Fruit fly (Drosophila melanogaster) whole organism, embryonic: ENCODE data around the gene CG14102.
A peak's percentile ranks its signal among the peaks of the same experiment; 100 is the strongest.

ENCODE experiments used
- CG10431 ChIP-seq: fragments of 200-800 bp; sonication (Bioruptor generic); optimal IDR thresholded peaks from 3 replicates; lab custom pipeline; 2018; ENCODE audit warnings: missing biosample characterization, mild to moderate bottlenecking, missing genetic modification characterization
- CG10654 ChIP-seq: fragments of 200-800 bp; sonication (Bioruptor generic); optimal IDR thresholded peaks from 2 replicates; lab custom pipeline; 2016; ENCODE audit warnings: missing biosample characterization, missing genetic modification characterization
- CG11247 ChIP-seq: fragments of 200-800 bp; sonication (Bioruptor generic); IDR thresholded peaks from 2 replicates; pipeline ENCODE4 v1.3.6; 2022; ENCODE audit warnings: missing biosample characterization, missing genetic modification characterization
- CG12219 ChIP-seq: fragments of 200-800 bp; sonication (Bioruptor generic); optimal IDR thresholded peaks from 3 replicates; lab custom pipeline; 2018; ENCODE audit warnings: missing biosample characterization, mild to moderate bottlenecking, missing genetic modification characterization
- CG13424 ChIP-seq: fragments of 200-800 bp; sonication (Bioruptor generic); optimal IDR thresholded peaks from 2 replicates; lab custom pipeline; 2019; ENCODE audit warnings: missing biosample characterization, mild to moderate bottlenecking, missing genetic modification characterization, moderate library complexity
- CG15073 ChIP-seq: fragments of 200-800 bp; sonication (Bioruptor generic); optimal IDR thresholded peaks from 2 replicates; lab custom pipeline; 2016; ENCODE audit warnings: missing biosample characterization, missing genetic modification characterization
- CG17802 ChIP-seq: fragments of 200-800 bp; sonication (Bioruptor generic); optimal IDR thresholded peaks from 2 replicates; lab custom pipeline; 2018; ENCODE audit warnings: missing biosample characterization, mild to moderate bottlenecking, missing genetic modification characterization, moderate library complexity
- CG31441 ChIP-seq: fragments of 200-800 bp; sonication (Bioruptor generic); IDR thresholded peaks from 2 replicates; pipeline ENCODE4 v1.3.6; 2022; ENCODE audit warnings: missing biosample characterization, missing genetic modification characterization
- CG3281 ChIP-seq: fragments of 200-800 bp; sonication (Bioruptor generic); optimal IDR thresholded peaks from 3 replicates; lab custom pipeline; 2017; ENCODE audit warnings: missing biosample characterization, mild to moderate bottlenecking, missing genetic modification characterization
- CG8089 ChIP-seq: fragments of 200-800 bp; sonication (Bioruptor generic); optimal IDR thresholded peaks from 3 replicates; lab custom pipeline; 2016; ENCODE audit warnings: missing biosample characterization, missing genetic modification characterization
- CG8359 ChIP-seq: fragments of 200-800 bp; sonication (Bioruptor generic); optimal IDR thresholded peaks from 2 replicates; lab custom pipeline; 2017; ENCODE audit warnings: missing biosample characterization, mild to moderate bottlenecking, missing genetic modification characterization, borderline replicate concordance
- CG8924 ChIP-seq: fragments of 200-800 bp; optimal IDR thresholded peaks from 3 replicates; lab custom pipeline; 2019; ENCODE audit warnings: missing biosample characterization, mild to moderate bottlenecking, missing genetic modification characterization, moderate library complexity
- CG9609 ChIP-seq: fragments of 200-800 bp; sonication (Bioruptor generic); optimal IDR thresholded peaks from 3 replicates; lab custom pipeline; 2016; ENCODE audit warnings: missing biosample characterization, missing genetic modification characterization
- CG9727 ChIP-seq: fragments of 200-800 bp; sonication (Bioruptor generic); optimal IDR thresholded peaks from 3 replicates; lab custom pipeline; 2017; ENCODE audit warnings: missing biosample characterization, mild to moderate bottlenecking, missing genetic modification characterization
- CoRest ChIP-seq: fragments of 200-800 bp; sonication (Bioruptor generic); optimal IDR thresholded peaks from 3 replicates; lab custom pipeline; 2018; ENCODE audit warnings: missing biosample characterization, mild to moderate bottlenecking, missing genetic modification characterization, moderate library complexity
- CrebB ChIP-seq: fragments of 200-800 bp; sonication (Bioruptor generic); optimal IDR thresholded peaks from 3 replicates; lab custom pipeline; 2018; ENCODE audit warnings: missing biosample characterization, mild to moderate bottlenecking, missing genetic modification characterization
- Dad ChIP-seq: fragments of 200-800 bp; sonication (Bioruptor generic); optimal IDR thresholded peaks from 3 replicates; lab custom pipeline; 2016; ENCODE audit warnings: missing biosample characterization, missing genetic modification characterization
- Doc3 ChIP-seq: fragments of 200-800 bp; sonication (Bioruptor generic); IDR thresholded peaks from 3 replicates; pipeline ENCODE4 v1.3.6; 2022; ENCODE audit warnings: missing biosample characterization, missing genetic modification characterization; ENCODE audit not compliant: partially characterized antibody
- Ets65A ChIP-seq: fragments of 200-800 bp; sonication (Bioruptor generic); peaks from one replicate; lab custom pipeline; 2016; ENCODE audit warnings: missing biosample characterization, missing genetic modification characterization
- Ets97D ChIP-seq: fragments of 200-800 bp; sonication (Bioruptor generic); optimal IDR thresholded peaks from 3 replicates; lab custom pipeline; 2016; ENCODE audit warnings: missing biosample characterization, missing genetic modification characterization
- Fer1 ChIP-seq: fragments of 200-800 bp; sonication (Bioruptor generic); optimal IDR thresholded peaks from 2 replicates; lab custom pipeline; 2017; ENCODE audit warnings: missing biosample characterization, mild to moderate bottlenecking, missing genetic modification characterization
- Kr ChIP-seq: fragments of 200-800 bp; sonication (Bioruptor generic); optimal IDR thresholded peaks from 2 replicates; lab custom pipeline; 2017; ENCODE audit warnings: missing biosample characterization, mild to moderate bottlenecking, missing genetic modification characterization
- MBD-R2 ChIP-seq: fragments of 200-800 bp; sonication (Bioruptor generic); IDR thresholded peaks from 2 replicates; pipeline ENCODE4 v1.3.6; 2022; ENCODE audit warnings: missing biosample characterization, missing genetic modification characterization
- Med ChIP-seq: fragments of 200-800 bp; sonication (Bioruptor generic); peaks from one replicate; lab custom pipeline; 2016; ENCODE audit warnings: missing biosample characterization, missing genetic modification characterization, mild to moderate bottlenecking, inconsistent platforms, moderate library complexity
- Nf-YC ChIP-seq: fragments of 200-800 bp; optimal IDR thresholded peaks from 3 replicates; lab custom pipeline; 2019; ENCODE audit warnings: missing biosample characterization, mild to moderate bottlenecking, missing genetic modification characterization, moderate library complexity
- Optix ChIP-seq: fragments of 200-800 bp; sonication (Bioruptor generic); IDR thresholded peaks from 3 replicates; pipeline ENCODE4 v1.3.6; 2022; ENCODE audit warnings: missing biosample characterization, missing genetic modification characterization
- Scr ChIP-seq: fragments of 200-800 bp; sonication (Bioruptor generic); IDR thresholded peaks from 2 replicates; pipeline ENCODE4 v1.3.6; 2022; ENCODE audit warnings: missing biosample characterization, missing genetic modification characterization; ENCODE audit not compliant: partially characterized antibody
- Sry-δ ChIP-seq: fragments of 200-800 bp; sonication (Bioruptor generic); optimal IDR thresholded peaks from 2 replicates; lab custom pipeline; 2016; ENCODE audit warnings: missing biosample characterization, missing genetic modification characterization
- Stat92E ChIP-seq, 3 experiments: fragments of >200 bp in 2 of 3; fragments of 200-800 bp in 1 of 3; sonication (Bioruptor generic) in 1 of 3; optimal IDR thresholded peaks; 2 replicates each; lab custom pipeline; 2017 to 2019; ENCODE audit warnings: missing biosample characterization in 3 of 3, missing genetic modification characterization in 3 of 3, mild to moderate bottlenecking in 1 of 3, moderate library complexity in 1 of 3
- YL-1 ChIP-seq: fragments of 200-800 bp; sonication (Bioruptor generic); optimal IDR thresholded peaks from 3 replicates; lab custom pipeline; 2017; ENCODE audit warnings: missing biosample characterization, mild to moderate bottlenecking, missing genetic modification characterization
- ara ChIP-seq: fragments of 200-800 bp; sonication (Bioruptor generic); IDR thresholded peaks from 2 replicates; pipeline ENCODE4 v1.3.6; 2022; ENCODE audit warnings: missing biosample characterization, missing genetic modification characterization
- ash1 ChIP-seq: fragments of 200-800 bp; sonication (Bioruptor generic); optimal IDR thresholded peaks from 2 replicates; lab custom pipeline; 2018; ENCODE audit warnings: missing biosample characterization, mild to moderate bottlenecking, missing genetic modification characterization
- bowl ChIP-seq: fragments of 200-800 bp; sonication (Bioruptor generic); IDR thresholded peaks from 2 replicates; pipeline ENCODE4 v1.3.6; 2022; ENCODE audit warnings: missing biosample characterization, missing genetic modification characterization
- btn ChIP-seq: fragments of 200-800 bp; sonication (Bioruptor generic); optimal IDR thresholded peaks from 2 replicates; lab custom pipeline; 2016; ENCODE audit warnings: missing biosample characterization, missing genetic modification characterization
- fd3F ChIP-seq: fragments of 200-800 bp; sonication (Bioruptor generic); optimal IDR thresholded peaks from 2 replicates; lab custom pipeline; 2018; ENCODE audit warnings: missing biosample characterization, mild to moderate bottlenecking, missing genetic modification characterization, moderate library complexity
- gem ChIP-seq: fragments of 200-800 bp; sonication (Bioruptor generic); optimal IDR thresholded peaks from 2 replicates; lab custom pipeline; 2019; ENCODE audit warnings: missing biosample characterization, mild to moderate bottlenecking, missing genetic modification characterization, moderate library complexity
- hb ChIP-seq: fragments of 200-800 bp; sonication (Bioruptor generic); IDR thresholded peaks from 3 replicates; pipeline ENCODE4 v1.3.6; 2022; ENCODE audit warnings: missing biosample characterization, missing genetic modification characterization; ENCODE audit not compliant: partially characterized antibody
- insv ChIP-seq, 2 experiments: fragments of 200-800 bp; sonication (Bioruptor generic); optimal IDR thresholded peaks; 3 replicates each; lab custom pipeline; 2016 to 2018; ENCODE audit warnings: missing biosample characterization in 2 of 2, missing genetic modification characterization in 2 of 2
- jigr1 ChIP-seq: fragments of 200-800 bp; sonication (Bioruptor generic); IDR thresholded peaks from 3 replicates; pipeline ENCODE4 v1.3.6; 2022; ENCODE audit warnings: missing biosample characterization, missing genetic modification characterization
- ken ChIP-seq: fragments of 200-800 bp; sonication (Bioruptor generic); IDR thresholded peaks from 3 replicates; pipeline ENCODE4 v1.3.6; 2022; ENCODE audit warnings: missing biosample characterization, missing genetic modification characterization
- pzg ChIP-seq: fragments of 200-800 bp; sonication (Bioruptor generic); optimal IDR thresholded peaks from 3 replicates; lab custom pipeline; 2018; ENCODE audit warnings: missing biosample characterization, mild to moderate bottlenecking, missing genetic modification characterization, moderate library complexity
- ranshi ChIP-seq: fragments of 200-800 bp; sonication (Bioruptor generic); IDR thresholded peaks from 2 replicates; pipeline ENCODE4 v1.3.6; 2022; ENCODE audit warnings: missing biosample characterization, missing genetic modification characterization
- salm ChIP-seq: fragments of 200-800 bp; sonication (Bioruptor generic); optimal IDR thresholded peaks from 2 replicates; lab custom pipeline; 2018; ENCODE audit warnings: missing biosample characterization, mild to moderate bottlenecking, missing genetic modification characterization
- schlank ChIP-seq: fragments of 200-800 bp; sonication (Bioruptor generic); optimal IDR thresholded peaks from 2 replicates; lab custom pipeline; 2018; ENCODE audit warnings: missing biosample characterization, mild to moderate bottlenecking, missing genetic modification characterization
- sna ChIP-seq: fragments of 200-800 bp; sonication (Bioruptor generic); IDR thresholded peaks from 2 replicates; pipeline ENCODE4 v1.3.6; 2022; ENCODE audit warnings: missing biosample characterization, missing genetic modification characterization; ENCODE audit not compliant: partially characterized antibody
- so ChIP-seq: fragments of 200-800 bp; sonication (Bioruptor generic); IDR thresholded peaks from 3 replicates; pipeline ENCODE4 v1.3.6; 2022; ENCODE audit warnings: missing biosample characterization, missing genetic modification characterization
- vnd ChIP-seq: fragments of 200-800 bp; sonication (Bioruptor generic); IDR thresholded peaks from 3 replicates; pipeline ENCODE4 v1.3.6; 2022; ENCODE audit warnings: missing biosample characterization, missing genetic modification characterization; ENCODE audit not compliant: partially characterized antibody
- zf30C ChIP-seq: fragments of 200-800 bp; sonication (Bioruptor generic); optimal IDR thresholded peaks from 3 replicates; lab custom pipeline; 2018; ENCODE audit warnings: missing biosample characterization, mild to moderate bottlenecking, missing genetic modification characterization
- zfh1 ChIP-seq: fragments of 200-800 bp; sonication (Bioruptor generic); IDR thresholded peaks from 3 replicates; pipeline ENCODE4 v1.3.6; 2022; ENCODE audit warnings: missing biosample characterization, missing genetic modification characterization

Gene CG14102

DNA sequence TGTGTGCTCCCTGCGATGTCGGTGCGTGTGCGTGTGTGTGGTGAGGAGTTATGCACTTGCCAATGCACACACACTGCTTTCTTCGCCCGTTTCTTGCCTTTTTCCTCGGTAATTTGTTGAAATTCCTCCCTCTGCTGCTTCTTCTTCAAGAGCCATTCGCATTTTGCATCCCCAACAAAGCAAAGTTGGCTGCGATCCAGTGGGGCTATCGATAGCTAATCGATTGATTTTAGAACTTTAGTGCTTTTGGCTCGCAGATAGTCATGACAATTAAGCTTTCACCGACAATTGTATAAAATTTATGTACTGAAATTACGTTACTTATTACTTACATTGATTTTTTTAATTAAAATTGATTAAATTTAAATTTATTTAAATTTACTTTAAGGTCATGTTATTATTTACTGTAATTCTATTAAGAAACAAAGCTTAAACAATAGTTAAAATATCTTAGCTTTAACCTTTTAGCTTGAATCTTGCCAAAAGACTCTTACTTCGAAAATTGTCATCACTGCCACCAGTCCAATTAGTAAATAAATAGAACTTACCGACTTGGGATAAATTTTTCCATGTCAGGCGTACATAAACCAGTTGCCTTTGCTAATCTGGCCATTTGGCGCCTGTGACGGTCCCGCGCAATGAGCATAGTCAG lies 33.2 kb upstream of the CG14102 start, which contains the start of the genes trc and CG32221 (continued):
- TF ChIP-seq hb (GFP tag; lab: Robert Waterston, UW) (peak; percentile 54; the same call in 1 of the 3 replicates), ara (GFP tag; lab: Robert Waterston, UW) (no peak), CG13424 (tag; lab: Kevin White, UChicago) (peak; percentile 54), CrebB (tag; lab: Kevin White, UChicago) (peak; percentile 33), sna (peak; percentile 22; the same call in 1 of the 2 replicates), CG15073 (GFP tag; lab: Kevin White, UChicago) (no peak), CG9609 (peak; percentile 9), CoRest (tag; lab: Kevin White, UChicago) (peak; percentile 63), zf30C (GFP tag; lab: Kevin White, UChicago) (no peak), Ets65A (GFP tag; lab: Kevin White, UChicago) (peak; percentile 94), pzg (peak; percentile 88), insv (GFP tag; optimal IDR thresholded peaks at IDR 0.05; lab: Kevin White, UChicago) (peak in 1 of 2 experiments; percentile 47), Nf-YC (tag; lab: Kevin White, UChicago) (no peak), CG8924 (tag; lab: Kevin White, UChicago) (peak; percentile 33), CG17802 (peak; percentile 36), Scr (GFP tag; lab: Robert Waterston, UW) (peak; percentile 73), Kr (no peak), ash1 (GFP tag; lab: Kevin White, UChicago) (no peak), salm (tag; lab: Kevin White, UChicago) (no peak), Dad (GFP tag; lab: Kevin White, UChicago) (peak; percentile 14), jigr1 (no peak), Doc3 (GFP tag; lab: Robert Waterston, UW) (0 out of 3 replicates have a peak, but pooled peaks have one; percentile 20), Optix (GFP tag; lab: Robert Waterston, UW) (no peak), CG8089 (peak; percentile 24), zfh1 (GFP tag; lab: Robert Waterston, UW) (peak; percentile 52; the same call in 2 of the 3 replicates), CG8359 (no peak), CG10654 (GFP tag; lab: Kevin White, UChicago) (peak; percentile 10), ken (GFP tag; lab: Robert Waterston, UW) (peak; percentile 53; the same call in 2 of the 3 replicates), CG31441 (GFP tag; lab: Robert Waterston, UW) (no peak), Med (GFP tag; lab: Kevin White, UChicago) (peak; percentile 82), CG3281 (peak; percentile 41), gem (tag; lab: Kevin White, UChicago) (no peak), fd3F (GFP tag; lab: Kevin White, UChicago) (peak; percentile 10), Sry-δ (GFP tag; lab: Kevin White, UChicago) (peak; percentile 74), vnd (GFP tag; lab: Robert Waterston, UW) (0 out of 3 replicates have a peak, but pooled peaks have one; percentile 44), CG12219 (GFP tag; lab: Kevin White, UChicago) (peak; percentile 18), btn (GFP tag; lab: Kevin White, UChicago) (no peak), YL-1 (GFP tag; lab: Kevin White, UChicago) (peak; percentile 94), Ets97D (peak; percentile 96), bowl (GFP tag; lab: Robert Waterston, UW) (no peak), so (0 out of 3 replicates have a peak, but pooled peaks have one; percentile 9), MBD-R2 (GFP tag; lab: Robert Waterston, UW) (peak; percentile 81), CG9727 (peak; percentile 38), Fer1 (GFP tag; lab: Kevin White, UChicago) (peak; percentile 70), schlank (tag; lab: Kevin White, UChicago) (peak; percentile 39), ranshi (GFP tag; lab: Robert Waterston, UW) (peak; percentile 42; the same call in 1 of the 2 replicates), CG10431 (peak; percentile 58), CG11247 (GFP tag; lab: Robert Waterston, UW) (peak; percentile 61), Stat92E (GFP tag; optimal IDR thresholded peaks at IDR 0.05; lab: Kevin White, UChicago) (no peak)
